Worm (Caenorhabditis elegans): Measurements from ENCODE around the gene str-138.

- TF ChIP-seq ama-1 (optimal IDR thresholded peaks at IDR 0.05) (no peak), unc-62 (GFP tag; optimal IDR thresholded peaks at IDR 0.05) (no peak), elt-2 (tag; optimal IDR thresholded peaks at IDR 0.05) (no peak), elt-3 (tag; optimal IDR thresholded peaks at IDR 0.05) (no peak), ztf-4 (tag; optimal IDR thresholded peaks at IDR 0.05) (no peak), ceh-9 (tag; optimal IDR thresholded peaks at IDR 0.05) (no peak), egl-27 (tag; optimal IDR thresholded peaks at IDR 0.05) (no peak), pha-4 (tag; optimal IDR thresholded peaks at IDR 0.05) (no peak), jun-1 (tag; optimal IDR thresholded peaks at IDR 0.05) (no peak)
These were observed 29.5 kb upstream of the str-138 start, which contains the start of gene oma-2 for ce11 chrV:8028825-8029489.

Measured in whole organism, L3 larva.